Fruit fly (Drosophila melanogaster): ENCODE results near the gene Dcr-1.

DNA sequence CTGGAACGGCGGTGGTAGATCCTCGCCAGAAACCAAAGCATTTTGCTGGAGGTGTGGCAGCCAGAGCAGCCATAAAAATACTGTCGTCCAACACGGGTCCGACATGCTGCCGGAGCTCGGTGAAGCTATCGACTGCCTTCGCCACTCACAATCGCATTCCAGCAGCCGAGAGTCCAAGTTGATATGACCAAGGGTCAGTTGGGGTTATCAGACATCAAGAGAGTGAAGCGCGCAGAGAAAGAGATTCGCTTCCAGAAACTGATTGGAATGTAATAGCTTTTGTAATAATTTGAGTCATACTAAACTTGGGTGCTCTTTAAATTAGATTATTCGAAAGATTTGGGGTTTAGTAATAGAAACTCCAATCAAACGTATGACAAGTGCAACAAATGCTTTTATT is 22.7 kb upstream of the Dcr-1 start, which contains the start of gene Nepl14:
- TF ChIP-seq CG18764 (GFP tag; optimal IDR thresholded peaks at IDR 0.05) (no peak), CG8924 (tag; optimal IDR thresholded peaks at IDR 0.05) (no peak)
